Worm (Caenorhabditis elegans): Measurements from ENCODE around the gene F49E11.7.

ce11 chrIV:13021006-13021405, 31.7 kb upstream of the F49E11.7 start:
- TF ChIP-seq F57A8.1 (GFP tag; optimal IDR thresholded peaks at IDR 0.05) = no peak
- no peak for TF ChIP-seq athp-1 (tag; optimal IDR thresholded peaks at IDR 0.05)
- TF ChIP-seq snpc-1.3 (tag; optimal IDR thresholded peaks at IDR 0.05; ENCODE audit: insufficient read depth) = no peak
- no peak for TF ChIP-seq nhr-90 (tag; optimal IDR thresholded peaks at IDR 0.05)
- no peak for TF ChIP-seq F23B12.7 (tag; optimal IDR thresholded peaks at IDR 0.05; ENCODE audit: insufficient read depth)
- TF ChIP-seq efl-1 (GFP tag; optimal IDR thresholded peaks at IDR 0.05) = no peak
- TF ChIP-seq mel-28 (tag; optimal IDR thresholded peaks at IDR 0.05; ENCODE audit: borderline replicate concordance) = no peak

All from whole organism, young adult.